Fruit fly (Drosophila melanogaster) whole organism, embryonic: ENCODE measurements around the gene Cipc.
A peak's percentile ranks its signal among the peaks of the same experiment; 100 is the strongest.

Source experiments
- Abd-B ChIP-seq: fragments of 200-800 bp; sonication (Bioruptor generic); optimal IDR thresholded peaks from 2 replicates; lab custom pipeline; 2018; ENCODE audit warnings: missing biosample characterization, mild to moderate bottlenecking, missing genetic modification characterization, moderate library complexity
- BtbVII ChIP-seq: fragments of 200-800 bp; sonication (Bioruptor generic); optimal IDR thresholded peaks from 3 replicates; lab custom pipeline; 2017; ENCODE audit warnings: missing biosample characterization, mild to moderate bottlenecking, missing genetic modification characterization
- CG10147 ChIP-seq: fragments of 200-800 bp; sonication (Bioruptor generic); optimal IDR thresholded peaks from 2 replicates; lab custom pipeline; 2019; ENCODE audit warnings: missing biosample characterization, mild to moderate bottlenecking, missing genetic modification characterization, moderate library complexity
- CG10462 ChIP-seq: fragments of 200-800 bp; sonication (Bioruptor generic); optimal IDR thresholded peaks from 2 replicates; lab custom pipeline; 2016; ENCODE audit warnings: missing biosample characterization, missing genetic modification characterization
- CG10979 ChIP-seq: fragments of 200-800 bp; sonication (Bioruptor generic); optimal IDR thresholded peaks from 2 replicates; lab custom pipeline; 2018; ENCODE audit warnings: missing biosample characterization, mild to moderate bottlenecking, missing genetic modification characterization, moderate library complexity
- CG12071 ChIP-seq: fragments of 200-800 bp; sonication (Bioruptor generic); optimal IDR thresholded peaks from 3 replicates; lab custom pipeline; 2018; ENCODE audit warnings: missing biosample characterization, mild to moderate bottlenecking, missing genetic modification characterization
- CG12155 ChIP-seq: fragments of 200-800 bp; sonication (Bioruptor generic); optimal IDR thresholded peaks from 3 replicates; lab custom pipeline; 2016; ENCODE audit warnings: missing biosample characterization, missing genetic modification characterization
- CG12299 ChIP-seq: fragments of 200-800 bp; sonication (Bioruptor generic); optimal IDR thresholded peaks from 2 replicates; lab custom pipeline; 2018; ENCODE audit warnings: missing biosample characterization, mild to moderate bottlenecking, missing genetic modification characterization
- CG13296 ChIP-seq: fragments of 200-800 bp; sonication (Bioruptor generic); optimal IDR thresholded peaks from 3 replicates; lab custom pipeline; 2018; ENCODE audit warnings: missing biosample characterization, mild to moderate bottlenecking, missing genetic modification characterization
- CG13424 ChIP-seq: fragments of 200-800 bp; sonication (Bioruptor generic); optimal IDR thresholded peaks from 2 replicates; lab custom pipeline; 2019; ENCODE audit warnings: missing biosample characterization, mild to moderate bottlenecking, missing genetic modification characterization, moderate library complexity
- CG17328 ChIP-seq: fragments of 200-800 bp; sonication (Bioruptor generic); IDR thresholded peaks from 2 replicates; pipeline ENCODE4 v1.3.6; 2022; ENCODE audit warnings: missing biosample characterization, missing genetic modification characterization
- CG17829 ChIP-seq: fragments of 200-800 bp; optimal IDR thresholded peaks from 2 replicates; lab custom pipeline; 2019; ENCODE audit warnings: missing biosample characterization, mild to moderate bottlenecking, missing genetic modification characterization, moderate library complexity
- CG18011 ChIP-seq: fragments of 200-800 bp; sonication (Bioruptor generic); optimal IDR thresholded peaks from 2 replicates; lab custom pipeline; 2017; ENCODE audit warnings: missing biosample characterization, missing genetic modification characterization, mild to moderate bottlenecking, moderate library complexity, missing genotype
- CG18476 ChIP-seq: fragments of 200-800 bp; sonication (Bioruptor generic); optimal IDR thresholded peaks from 2 replicates; lab custom pipeline; 2016; ENCODE audit warnings: missing biosample characterization, mild to moderate bottlenecking, missing genetic modification characterization
- CG18619 ChIP-seq: fragments of 200-800 bp; sonication (Bioruptor generic); optimal IDR thresholded peaks from 3 replicates; lab custom pipeline; 2017; ENCODE audit warnings: missing biosample characterization, mild to moderate bottlenecking, missing genetic modification characterization
- CG30403 ChIP-seq: fragments of 200-800 bp; sonication (Bioruptor generic); optimal IDR thresholded peaks from 3 replicates; lab custom pipeline; 2016; ENCODE audit warnings: missing biosample characterization, missing genetic modification characterization
- CG31388 ChIP-seq: fragments of 200-800 bp; sonication (Bioruptor generic); optimal IDR thresholded peaks from 2 replicates; lab custom pipeline; 2016; ENCODE audit warnings: missing biosample characterization, missing genetic modification characterization
- CG34422 ChIP-seq: fragments of 200-800 bp; sonication (Bioruptor generic); IDR thresholded peaks from 3 replicates; pipeline ENCODE4 v1.3.6; 2022; ENCODE audit warnings: missing biosample characterization, missing genetic modification characterization
- CG4328 ChIP-seq: fragments of 200-800 bp; sonication (Bioruptor generic); optimal IDR thresholded peaks from 3 replicates; lab custom pipeline; 2017; ENCODE audit warnings: missing biosample characterization, missing genetic modification reagents, missing genetic modification characterization
- CG4424 ChIP-seq: fragments of 200-800 bp; sonication (Bioruptor generic); optimal IDR thresholded peaks from 3 replicates; lab custom pipeline; 2016; ENCODE audit warnings: missing biosample characterization, missing genetic modification characterization
- CG5245 ChIP-seq: fragments of 200-800 bp; sonication (Bioruptor generic); optimal IDR thresholded peaks from 3 replicates; lab custom pipeline; 2016; ENCODE audit warnings: missing biosample characterization, missing genetic modification characterization
- CG7839 ChIP-seq: fragments of 200-800 bp; sonication (Bioruptor generic); optimal IDR thresholded peaks from 3 replicates; lab custom pipeline; 2018; ENCODE audit warnings: missing biosample characterization, mild to moderate bottlenecking, missing genetic modification characterization, moderate library complexity
- CG8281 ChIP-seq: fragments of 200-800 bp; sonication (Bioruptor generic); optimal IDR thresholded peaks from 2 replicates; lab custom pipeline; 2018; ENCODE audit warnings: missing biosample characterization, mild to moderate bottlenecking, missing genetic modification characterization, moderate library complexity
- D ChIP-seq, 2 experiments: fragments of 200-800 bp in 1 of 2; fragments of >200 bp in 1 of 2; sonication (Bioruptor generic) in 1 of 2; optimal IDR thresholded peaks; 2 replicates in 1 of 2; 3 replicates in 1 of 2; lab custom pipeline; 2017; ENCODE audit warnings: mild to moderate bottlenecking in 1 of 2, missing biosample characterization in 1 of 2, missing genetic modification characterization in 1 of 2, missing genetic modification reagents in 1 of 2
- D19A ChIP-seq: fragments of 200-800 bp; optimal IDR thresholded peaks from 3 replicates; lab custom pipeline; 2019; ENCODE audit warnings: missing biosample characterization, mild to moderate bottlenecking, missing genetic modification characterization, moderate library complexity
- Dbx ChIP-seq: fragments of 200-800 bp; sonication (Bioruptor generic); IDR thresholded peaks from 3 replicates; pipeline ENCODE4 v1.3.6; 2022; ENCODE audit warnings: missing biosample characterization, missing genetic modification characterization
- Deaf1 ChIP-seq: fragments of 200-800 bp; optimal IDR thresholded peaks from 3 replicates; lab custom pipeline; 2019; ENCODE audit warnings: missing biosample characterization, mild to moderate bottlenecking, missing genetic modification characterization, moderate library complexity
- Dek ChIP-seq: fragments of 200-800 bp; sonication (Bioruptor generic); optimal IDR thresholded peaks from 3 replicates; lab custom pipeline; 2019; ENCODE audit warnings: missing biosample characterization, mild to moderate bottlenecking, missing genetic modification characterization, moderate library complexity
- Dref ChIP-seq: fragments of 200-800 bp; sonication (Bioruptor generic); IDR thresholded peaks from 2 replicates; pipeline ENCODE4 v1.3.6; 2022; ENCODE audit warnings: missing biosample characterization, missing genetic modification characterization
- Fer2 ChIP-seq: fragments of 200-800 bp; sonication (Bioruptor generic); optimal IDR thresholded peaks from 2 replicates; lab custom pipeline; 2018; ENCODE audit warnings: missing biosample characterization, mild to moderate bottlenecking, missing genetic modification characterization, moderate library complexity
- Max ChIP-seq: fragments of 200-800 bp; sonication (Bioruptor generic); optimal IDR thresholded peaks from 2 replicates; lab custom pipeline; 2016; ENCODE audit warnings: missing biosample characterization, mild to moderate bottlenecking, missing genetic modification characterization
- NC2β ChIP-seq: fragments of 200-800 bp; sonication (Bioruptor generic); optimal IDR thresholded peaks from 2 replicates; lab custom pipeline; 2016; ENCODE audit warnings: missing biosample characterization, missing genetic modification characterization
- Side ChIP-seq: fragments of 200-800 bp; sonication (Bioruptor generic); optimal IDR thresholded peaks from 2 replicates; lab custom pipeline; 2016; ENCODE audit warnings: missing biosample characterization, missing genetic modification characterization
- Sox102F ChIP-seq: fragments of 200-800 bp; sonication (Bioruptor generic); optimal IDR thresholded peaks from 2 replicates; lab custom pipeline; 2018; ENCODE audit warnings: missing biosample characterization, mild to moderate bottlenecking, missing genetic modification characterization, moderate library complexity
- Usf ChIP-seq: fragments of 200-800 bp; sonication (Bioruptor generic); optimal IDR thresholded peaks from 2 replicates; lab custom pipeline; 2017; ENCODE audit warnings: missing genotype, missing biosample characterization, missing genetic modification characterization
- ap ChIP-seq: fragments of 200-800 bp; sonication (Bioruptor generic); IDR thresholded peaks from 2 replicates; pipeline ENCODE4 v1.3.6; 2022; ENCODE audit warnings: missing biosample characterization, missing genetic modification characterization
- danr ChIP-seq: fragments of 200-800 bp; sonication (Bioruptor generic); IDR thresholded peaks from 2 replicates; pipeline ENCODE4 v1.3.6; 2022; ENCODE audit warnings: missing biosample characterization, missing genetic modification characterization
- dmrt11E ChIP-seq: fragments of 200-800 bp; sonication (Bioruptor generic); optimal IDR thresholded peaks from 3 replicates; lab custom pipeline; 2018; ENCODE audit warnings: missing biosample characterization, mild to moderate bottlenecking, missing genetic modification characterization, moderate library complexity
- gem ChIP-seq: fragments of 200-800 bp; sonication (Bioruptor generic); optimal IDR thresholded peaks from 2 replicates; lab custom pipeline; 2019; ENCODE audit warnings: missing biosample characterization, mild to moderate bottlenecking, missing genetic modification characterization, moderate library complexity
- lbe ChIP-seq: fragments of 200-800 bp; sonication (Bioruptor generic); optimal IDR thresholded peaks from 2 replicates; lab custom pipeline; 2016; ENCODE audit warnings: missing biosample characterization, mild to moderate bottlenecking, missing genetic modification characterization
- lov ChIP-seq, 2 experiments: fragments of 200-800 bp in 1 of 2; fragments of >200 bp in 1 of 2; sonication (Bioruptor generic) in 1 of 2; IDR thresholded peaks in 1 of 2; optimal IDR thresholded peaks in 1 of 2; 2 replicates in 1 of 2; 3 replicates in 1 of 2; pipeline versions ENCODE4 v1.3.6 to Lab custom; 2017 to 2022; ENCODE audit warnings: missing biosample characterization in 1 of 2, missing genetic modification characterization in 1 of 2
- maf-S ChIP-seq: fragments of 200-800 bp; sonication (Bioruptor generic); optimal IDR thresholded peaks from 2 replicates; lab custom pipeline; 2016; ENCODE audit warnings: missing biosample characterization, missing genetic modification characterization
- slbo ChIP-seq: fragments of 200-800 bp; sonication (Bioruptor generic); IDR thresholded peaks from 2 replicates; pipeline ENCODE4 v1.3.6; 2022; ENCODE audit warnings: missing biosample characterization, missing genetic modification characterization
- ssp ChIP-seq: fragments of 200-800 bp; sonication (Bioruptor generic); IDR thresholded peaks from 2 replicates; pipeline ENCODE4 v1.3.6; 2022; ENCODE audit warnings: missing biosample characterization, missing genetic modification characterization
- trem ChIP-seq: fragments of 200-800 bp; optimal IDR thresholded peaks from 3 replicates; lab custom pipeline; 2019; ENCODE audit warnings: missing biosample characterization, mild to moderate bottlenecking, missing genetic modification characterization, moderate library complexity
- ttk ChIP-seq: fragments of 200-800 bp; sonication (Bioruptor generic); IDR thresholded peaks from 2 replicates; pipeline ENCODE4 v2.1.2; 2022; ENCODE audit warnings: missing biosample characterization, missing genetic modification characterization
- vnd ChIP-seq: fragments of 200-800 bp; sonication (Bioruptor generic); IDR thresholded peaks from 3 replicates; pipeline ENCODE4 v1.3.6; 2022; ENCODE audit warnings: missing biosample characterization, missing genetic modification characterization; ENCODE audit not compliant: partially characterized antibody
- wor ChIP-seq: fragments of 200-800 bp; sonication (Bioruptor generic); IDR thresholded peaks from 2 replicates; pipeline ENCODE4 v1.3.6; 2022; ENCODE audit warnings: missing biosample characterization, missing genetic modification characterization

Cipc gene

dm6 chr3R:26098502-26099210, 8.0 kb upstream of the Cipc start, which contains the start of gene dysf (continued):
- TF ChIP-seq CG18619 (peak; percentile 68), CG10462 (GFP tag; lab: Kevin White, UChicago) (peak; percentile 3), CG12071 (GFP tag; lab: Kevin White, UChicago) (no peak), slbo (GFP tag; lab: Robert Waterston, UW) (peak; percentile 59), CG12299 (no peak), maf-S (GFP tag; lab: Kevin White, UChicago) (no peak), CG30403 (GFP tag; lab: Kevin White, UChicago) (peak; percentile 51), CG7839 (peak; percentile 84), Dref (GFP tag; lab: Robert Waterston, UW) (no peak), dmrt11E (tag; lab: Kevin White, UChicago) (peak; percentile 87), NC2β (GFP tag; lab: Kevin White, UChicago) (no peak), CG18011 (no peak), CG31388 (GFP tag; lab: Kevin White, UChicago) (no peak), CG4328 (GFP tag; lab: Kevin White, UChicago) (peak; percentile 52), CG10147 (GFP tag; lab: Kevin White, UChicago) (peak; percentile 46), Dbx (0 out of 3 replicates have a peak, but pooled peaks have one; percentile 11), lbe (no peak), Usf (GFP tag; lab: Kevin White, UChicago) (peak; percentile 43), lov (optimal IDR thresholded peaks at IDR 0.05; lab: Kevin White, UChicago) (no peak), lov (GFP tag; IDR thresholded peaks at IDR 0.05; lab: Robert Waterston, UW) (no peak), CG17829 (tag; lab: Kevin White, UChicago) (peak; percentile 85), wor (peak; percentile 30; the same call in 1 of the 2 replicates), Dek (peak; percentile 8), CG8281 (peak; percentile 35), CG10979 (tag; lab: Kevin White, UChicago) (peak; percentile 89), Fer2 (tag; lab: Kevin White, UChicago) (peak; percentile 14), ap (GFP tag; lab: Robert Waterston, UW) (peak; percentile 22; the same call in 1 of the 2 replicates), Deaf1 (tag; lab: Kevin White, UChicago) (peak; percentile 59), Sox102F (GFP tag; lab: Kevin White, UChicago) (peak; percentile 61), CG12155 (GFP tag; lab: Kevin White, UChicago) (peak; percentile 26), Max (GFP tag; lab: Kevin White, UChicago) (peak; percentile 49), D19A (peak; percentile 75), CG18476 (peak; percentile 47), CG5245 (GFP tag; lab: Kevin White, UChicago) (peak; percentile 28), vnd (GFP tag; lab: Robert Waterston, UW) (no peak), BtbVII (peak; percentile 38), D (optimal IDR thresholded peaks at IDR 0.05; lab: Kevin White, UChicago) (no peak), D (GFP tag; optimal IDR thresholded peaks at IDR 0.05; lab: Kevin White, UChicago) (peak; percentile 56), danr (peak; percentile 40; the same call in 1 of the 2 replicates), ttk (GFP tag; lab: Robert Waterston, UW) (peak; percentile 67), CG13296 (GFP tag; lab: Kevin White, UChicago) (peak; percentile 56), gem (tag; lab: Kevin White, UChicago) (peak; percentile 86), CG17328 (GFP tag; lab: Robert Waterston, UW) (peak; percentile 40; the same call in 1 of the 2 replicates), CG13424 (tag; lab: Kevin White, UChicago) (peak; percentile 85), trem (tag; lab: Kevin White, UChicago) (peak; percentile 59), Side (GFP tag; lab: Kevin White, UChicago) (no peak), CG34422 (GFP tag; lab: Robert Waterston, UW) (no peak), Abd-B (GFP tag; lab: Kevin White, UChicago) (peak; percentile 53), ssp (GFP tag; lab: Robert Waterston, UW) (peak; percentile 42; the same call in 1 of the 2 replicates), CG4424 (peak; percentile 58)
